Fruit fly (Drosophila melanogaster) whole organism: Measurements from ENCODE around the gene CG14615.
"Not testable (repeated sequence)": the region's sequence is repeated elsewhere in the genome, so short reads cannot be mapped to it uniquely, and the experiment has no call there.

Source experiments
- CG8478 ChIP-seq: fragments of >200 bp; optimal IDR thresholded peaks from 2 replicates; lab custom pipeline; 2018; ENCODE audit warnings: inconsistent platforms
- EcR ChIP-seq, 2 experiments: fragments of >200 bp; optimal IDR thresholded peaks; 2 replicates each; lab custom pipeline; 2017; ENCODE audit warnings: missing biosample characterization in 2 of 2, missing genetic modification characterization in 2 of 2, missing genetic modification reagents in 2 of 2
- pan ChIP-seq: fragments of >200 bp; optimal IDR thresholded peaks from 2 replicates; lab custom pipeline; 2017
- psq ChIP-seq: fragments of >200 bp; optimal IDR thresholded peaks from 2 replicates; lab custom pipeline; 2017
- usp ChIP-seq: fragments of >200 bp; optimal IDR thresholded peaks from 2 replicates; lab custom pipeline; 2017; ENCODE audit warnings: missing biosample characterization, missing genetic modification characterization, mixed read lengths

DNA sequence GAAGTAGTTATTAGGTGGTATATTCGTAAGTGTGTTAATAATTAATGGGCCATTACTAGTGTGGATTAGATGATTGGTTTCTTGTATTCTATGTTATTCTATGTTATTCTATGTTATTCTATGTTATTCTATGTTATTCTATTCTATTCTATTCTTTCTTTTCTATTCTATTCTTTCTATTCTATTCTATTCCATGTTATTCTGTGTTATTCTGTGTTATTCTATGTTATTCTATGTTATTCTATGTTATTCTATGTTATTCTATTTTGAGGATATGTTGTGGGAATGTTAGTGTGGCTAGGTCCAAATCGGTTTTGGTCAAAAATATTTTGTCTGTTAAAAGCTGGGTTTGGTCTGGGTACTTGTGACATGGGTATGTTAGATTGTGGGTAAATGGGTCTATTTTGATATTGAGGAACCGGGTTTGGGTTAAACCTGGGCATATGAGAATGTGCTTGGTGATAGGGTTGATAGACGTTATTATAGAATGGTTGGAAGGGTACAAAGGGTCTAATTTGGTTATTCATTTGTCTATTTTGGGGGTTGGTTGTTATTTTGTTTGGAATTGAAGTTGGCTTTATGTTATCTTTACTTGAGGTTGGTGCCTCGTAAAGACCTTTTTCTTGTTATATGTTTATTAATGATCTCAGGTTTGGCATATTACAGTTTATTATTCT is 16.2 kb downstream of the CG14615 start:
- not testable (repeated sequence) for TF ChIP-seq usp; CG8478 (lab: Kevin White, UChicago); psq (lab: Kevin White, UChicago); EcR (GFP tag; optimal IDR thresholded peaks at IDR 0.05; lab: Kevin White, UChicago)
- peak; percentile 99 for TF ChIP-seq pan (lab: Kevin White, UChicago)
